Worm (Caenorhabditis elegans) whole organism, late embryonic: ENCODE results near the gene F44G4.5.

Experiments used
- F13H6.1 ChIP-seq: sonication (generic microtip); optimal IDR thresholded peaks from 2 replicates; lab custom pipeline; 2016; ENCODE audit warnings: missing genetic modification characterization, missing compliant biosample characterization
- K02D7.2 ChIP-seq: sonication (generic microtip); optimal IDR thresholded peaks from 2 replicates; lab custom pipeline; 2017; ENCODE audit warnings: mild to moderate bottlenecking, missing genetic modification characterization, missing compliant biosample characterization
- ama-1 ChIP-seq: fragments of 150-350 bp; optimal IDR thresholded peaks from 2 replicates; lab custom pipeline; 2014
- ceh-45 ChIP-seq: fragments of 200-800 bp; sonication (Bioruptor generic); IDR thresholded peaks from 2 replicates; pipeline ENCODE4 v1.3.6; 2022; ENCODE audit warnings: missing genetic modification reagents, missing genetic modification characterization, missing compliant biosample characterization
- ceh-6 ChIP-seq: fragments of 200-800 bp; sonication (Bioruptor generic); optimal IDR thresholded peaks from 2 replicates; lab custom pipeline; 2018; ENCODE audit warnings: mild to moderate bottlenecking, missing genetic modification characterization, missing compliant biosample characterization
- dmd-4 ChIP-seq: sonication (generic microtip); optimal IDR thresholded peaks from 2 replicates; lab custom pipeline; 2016; ENCODE audit warnings: borderline replicate concordance, missing genetic modification characterization, missing compliant biosample characterization
- eyg-1 ChIP-seq: sonication (generic microtip); optimal IDR thresholded peaks from 2 replicates; lab custom pipeline; 2016; ENCODE audit warnings: missing genotype, missing genetic modification characterization, missing compliant biosample characterization
- hlh-30 ChIP-seq: sonication (generic microtip); optimal IDR thresholded peaks from 2 replicates; lab custom pipeline; 2017; ENCODE audit warnings: antibody characterized with exemption, missing genetic modification characterization, missing compliant biosample characterization; ENCODE audit not compliant: insufficient read depth
- madf-2 ChIP-seq: sonication (generic microtip); optimal IDR thresholded peaks from 2 replicates; lab custom pipeline; 2017; ENCODE audit warnings: missing genetic modification characterization, missing compliant biosample characterization
- pha-4 ChIP-seq: fragments of 150-350 bp; optimal IDR thresholded peaks from 2 replicates; lab custom pipeline; 2018; ENCODE audit warnings: missing biosample characterization, missing genetic modification reagents, missing genetic modification characterization
- pqm-1 ChIP-seq: sonication (generic microtip); optimal IDR thresholded peaks from 2 replicates; lab custom pipeline; 2016; ENCODE audit warnings: missing genetic modification characterization, missing compliant biosample characterization
- sox-4 ChIP-seq: sonication (generic microtip); optimal IDR thresholded peaks from 2 replicates; lab custom pipeline; 2017; ENCODE audit warnings: mild to moderate bottlenecking, missing genetic modification characterization, inconsistent platforms, missing compliant biosample characterization
- unc-86 ChIP-seq: sonication (generic microtip); optimal IDR thresholded peaks from 2 replicates; lab custom pipeline; 2016; ENCODE audit warnings: missing genetic modification characterization, missing compliant biosample characterization

DNA sequence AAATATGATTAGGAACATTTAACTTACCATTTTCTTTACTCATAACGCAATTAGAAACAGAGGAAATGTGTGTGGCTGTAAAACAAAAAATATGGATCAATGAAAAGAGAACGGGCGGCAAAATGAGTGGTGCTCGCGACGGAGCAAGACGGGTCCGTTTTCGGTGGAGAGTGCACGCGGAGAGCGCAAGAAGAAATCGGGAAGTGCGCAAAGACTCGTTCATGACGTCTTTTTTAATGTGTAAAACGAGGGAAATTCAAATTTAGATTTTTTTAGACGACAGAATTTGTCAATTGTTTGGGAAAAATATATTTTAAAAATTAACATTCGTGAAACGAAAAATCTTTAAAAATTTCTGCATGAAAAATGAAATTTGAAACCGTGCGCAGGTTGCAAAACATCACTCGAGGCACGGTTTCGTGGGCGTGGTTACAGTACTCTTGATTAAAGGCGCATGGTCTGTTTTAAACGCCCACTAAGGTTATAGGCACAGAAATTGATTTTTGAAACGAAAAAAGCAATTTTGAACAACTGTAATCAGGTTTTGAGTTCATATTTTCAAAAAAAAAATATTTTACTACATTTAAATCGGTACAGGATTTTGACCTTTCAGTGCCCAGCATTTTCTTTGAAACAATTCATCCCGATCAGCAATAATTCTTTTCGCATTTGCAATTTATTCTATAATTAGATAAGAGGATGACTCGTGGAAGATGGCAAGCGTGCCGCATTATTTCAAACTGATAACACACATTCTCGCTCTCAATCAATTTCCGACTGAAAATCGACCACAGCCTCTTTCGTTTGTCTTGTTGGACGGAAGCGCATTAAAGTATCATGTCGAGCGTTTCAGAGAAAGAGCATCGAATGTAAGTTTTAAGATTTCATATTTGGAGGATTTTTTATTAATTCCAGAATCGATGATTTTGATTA lies 30.7 kb downstream of the F44G4.5 start, which contains the start of the genes szy-20 and C18E9.5:
- TF ChIP-seq madf-2 (tag; lab: Kevin White, UChicago) (peak; percentile 8), sox-4 (tag; lab: Kevin White, UChicago) (no peak), pqm-1 (tag; lab: Kevin White, UChicago) (no peak), hlh-30 (tag; lab: Kevin White, UChicago) (peak; percentile 21), ama-1 (lab: Kevin White, UChicago) (no peak), unc-86 (tag; lab: Kevin White, UChicago) (peak; percentile 35), F13H6.1 (tag; lab: Kevin White, UChicago) (no peak), eyg-1 (tag; lab: Kevin White, UChicago) (no peak), dmd-4 (tag; lab: Kevin White, UChicago) (no peak), K02D7.2 (tag; lab: Kevin White, UChicago) (peak; percentile 6), ceh-6 (no peak), pha-4 (no peak), ceh-45 (no peak)
